Fruit fly (Drosophila melanogaster): ENCODE measurements around the gene CG7342.

dm6 chr3R:19568736-19569135, 34.4 kb upstream of the CG7342 start:
- no peak for TF ChIP-seq CG8478 (optimal IDR thresholded peaks at IDR 0.05)
- TF ChIP-seq Dll (optimal IDR thresholded peaks at IDR 0.05), result no peak
- no peak for TF ChIP-seq psq (optimal IDR thresholded peaks at IDR 0.05)
- TF ChIP-seq EcR (GFP tag; optimal IDR thresholded peaks at IDR 0.05), result no peak
- TF ChIP-seq usp (GFP tag; optimal IDR thresholded peaks at IDR 0.05), result no peak

Measured in whole organism.